Fruit fly (Drosophila melanogaster) S2 (cell line): ENCODE results near the gene Nup37.

Experiments
- CG8478 ChIP-seq: fragments of >200 bp; optimal IDR thresholded peaks from 2 replicates; lab custom pipeline; 2018
- CTCF ChIP-seq, 2 experiments: fragments of >200 bp; optimal IDR thresholded peaks; 2 replicates each; lab custom pipeline; 2018

- TF ChIP-seq CTCF (optimal IDR thresholded peaks at IDR 0.05; lab: Kevin White, UChicago) (no peak), CG8478 (lab: Kevin White, UChicago) (no peak)
These were observed 5.9 kb upstream of the Nup37 start, which contains the start of gene CG11854 for dm6 chr3R:25241507-25242070.
